Worm (Caenorhabditis elegans): ENCODE results near the gene hadb-1.
A peak's percentile ranks its signal among the peaks of the same experiment; 100 is the strongest.

DNA sequence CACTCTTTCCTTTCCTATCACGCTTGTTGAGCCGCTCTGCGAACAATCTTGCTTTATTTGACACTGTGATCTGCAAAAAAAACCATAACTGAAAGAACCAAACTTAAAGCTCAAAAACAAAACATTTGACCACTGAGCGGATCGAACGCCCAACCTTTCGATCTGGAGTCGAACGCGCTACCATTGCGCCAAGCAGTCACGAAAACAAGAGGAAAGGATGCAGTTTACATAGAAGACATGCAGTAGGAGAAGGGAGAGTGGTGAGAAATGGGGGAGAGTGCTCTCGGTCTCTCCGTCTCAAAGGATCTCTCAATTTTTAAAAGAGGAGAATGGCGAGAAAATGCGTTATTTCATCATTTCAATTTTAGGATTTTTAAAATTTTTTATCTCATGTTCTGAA, 9.9 kb downstream of the hadb-1 start:
- peak; percentile 75 for TF ChIP-seq him-1 (tag; optimal IDR thresholded peaks at IDR 0.05)
- TF ChIP-seq dao-5 (tag; optimal IDR thresholded peaks at IDR 0.05): peak; percentile 61
- peak; percentile 18 for TF ChIP-seq W03F9.2 (tag; optimal IDR thresholded peaks at IDR 0.05)

Data from whole organism, L4/young adult.